Worm (Caenorhabditis elegans): Measurements from ENCODE around the gene C18D11.6.

The C18D11.6 gene

DNA sequence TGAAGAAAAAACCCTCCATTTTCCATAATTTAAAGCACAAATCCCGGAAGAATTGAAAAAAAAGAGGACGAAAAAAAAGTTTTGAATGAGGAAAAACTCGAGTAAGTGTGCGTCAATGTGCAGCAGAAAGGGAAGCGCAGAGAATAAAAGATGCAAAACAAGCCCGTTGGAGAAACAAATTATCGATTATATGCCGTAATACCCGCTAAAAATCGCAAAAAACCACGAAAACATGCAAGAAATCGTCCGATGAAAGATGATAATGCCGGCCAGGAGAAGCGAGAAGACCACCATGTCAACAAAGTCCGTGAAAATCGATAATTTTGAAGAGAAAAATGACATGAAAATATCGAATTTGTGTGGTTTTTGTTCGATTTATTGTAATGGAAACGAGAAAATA, 36.7 kb downstream of the C18D11.6 start:
- no peak for TF ChIP-seq aly-2 (tag; optimal IDR thresholded peaks at IDR 0.05)
- TF ChIP-seq skn-1 (tag; optimal IDR thresholded peaks at IDR 0.05), result no peak
- no peak for TF ChIP-seq mdl-1 (tag; optimal IDR thresholded peaks at IDR 0.05)
- no peak for TF ChIP-seq ceh-9 (tag; optimal IDR thresholded peaks at IDR 0.05)
- TF ChIP-seq ZK546.5 (tag; optimal IDR thresholded peaks at IDR 0.05), result no peak
- TF ChIP-seq ceh-28 (tag; optimal IDR thresholded peaks at IDR 0.05), result peak; percentile 61
- no peak for TF ChIP-seq nhr-76 (tag; optimal IDR thresholded peaks at IDR 0.05)
- TF ChIP-seq pqm-1 (tag; optimal IDR thresholded peaks at IDR 0.05), result no peak
- TF ChIP-seq jun-1 (tag; optimal IDR thresholded peaks at IDR 0.05), result no peak
- peak; percentile 45 for TF ChIP-seq nfya-1 (tag; optimal IDR thresholded peaks at IDR 0.05; ENCODE audit: insufficient read depth)
- no peak for TF ChIP-seq nhr-11 (tag; optimal IDR thresholded peaks at IDR 0.05)
- no peak for TF ChIP-seq unc-39 (tag; optimal IDR thresholded peaks at IDR 0.05)
- TF ChIP-seq daf-12 (tag; optimal IDR thresholded peaks at IDR 0.05), result no peak
- TF ChIP-seq egl-27 (tag; optimal IDR thresholded peaks at IDR 0.05), result no peak
- no peak for TF ChIP-seq ama-1 (optimal IDR thresholded peaks at IDR 0.05)

DNA sequence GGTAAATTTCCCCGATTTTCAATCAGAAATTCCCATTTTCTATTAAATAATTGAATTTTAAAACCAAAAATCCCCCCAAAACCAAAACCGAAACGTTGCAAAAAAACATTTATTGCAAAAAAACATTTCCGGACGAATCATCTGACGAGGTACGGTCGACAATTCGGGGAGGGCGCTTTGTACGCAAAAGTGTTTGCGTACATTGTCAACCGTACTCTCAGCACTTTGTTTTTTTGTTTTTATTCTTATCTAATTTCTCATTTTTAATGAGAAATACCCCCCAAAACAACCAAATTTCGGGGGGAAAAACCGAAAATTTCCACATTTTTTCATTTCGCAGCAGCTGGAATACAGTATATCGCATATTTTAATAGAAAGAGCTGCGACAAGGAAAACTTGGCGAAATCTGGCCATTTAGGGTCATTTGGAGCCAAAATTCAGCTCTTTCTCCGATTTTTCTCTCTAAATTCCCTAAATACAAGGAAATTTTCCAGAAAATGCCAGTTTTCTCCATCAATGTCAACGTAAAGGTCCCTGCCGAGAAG, 37.4 kb downstream of the C18D11.6 start, which contains the start of gene mif-1:
mif-1 (plus strand) TSS at position 495 of the 545 bp plus-strand sequence.
- TF ChIP-seq egl-5 (tag; optimal IDR thresholded peaks at IDR 0.05) (peak; percentile 59), nfya-1 (tag; optimal IDR thresholded peaks at IDR 0.05; ENCODE audit: insufficient read depth) (peak; percentile 97), pha-4 (tag; optimal IDR thresholded peaks at IDR 0.05) (peak; percentile 69), egl-27 (tag; optimal IDR thresholded peaks at IDR 0.05) (no peak), nhr-11 (tag; optimal IDR thresholded peaks at IDR 0.05) (no peak), ztf-11 (tag; optimal IDR thresholded peaks at IDR 0.05) (no peak), nhr-43 (tag; optimal IDR thresholded peaks at IDR 0.05; ENCODE audit: poor library complexity, severe bottlenecking) (no peak), nhr-12 (tag; optimal IDR thresholded peaks at IDR 0.05) (no peak), hmg-11 (tag; optimal IDR thresholded peaks at IDR 0.05) (peak; percentile 33), aly-2 (tag; optimal IDR thresholded peaks at IDR 0.05) (no peak), ztf-4 (tag; optimal IDR thresholded peaks at IDR 0.05) (no peak), tbx-2 (tag; optimal IDR thresholded peaks at IDR 0.05) (no peak), ZK546.5 (tag; optimal IDR thresholded peaks at IDR 0.05) (no peak), nhr-237 (tag; optimal IDR thresholded peaks at IDR 0.05) (no peak), jun-1 (tag; optimal IDR thresholded peaks at IDR 0.05) (no peak), nhr-67 (tag; optimal IDR thresholded peaks at IDR 0.05) (no peak), elt-2 (tag; optimal IDR thresholded peaks at IDR 0.05) (peak; percentile 9), snpc-4 (tag; optimal IDR thresholded peaks at IDR 0.05) (no peak), lin-15B (tag; optimal IDR thresholded peaks at IDR 0.05) (peak; percentile 66), lin-39 (tag; optimal IDR thresholded peaks at IDR 0.05) (peak; percentile 64), ceh-82 (tag; optimal IDR thresholded peaks at IDR 0.05) (no peak), nhr-25 (tag; optimal IDR thresholded peaks at IDR 0.05) (no peak), mml-1 (tag; optimal IDR thresholded peaks at IDR 0.05) (no peak)

- TF ChIP-seq snpc-4 (tag; optimal IDR thresholded peaks at IDR 0.05) (no peak), elt-1 (tag; optimal IDR thresholded peaks at IDR 0.05) (no peak), nhr-43 (tag; optimal IDR thresholded peaks at IDR 0.05; ENCODE audit: poor library complexity, severe bottlenecking) (no peak), daf-12 (tag; optimal IDR thresholded peaks at IDR 0.05) (no peak), ceh-16 (tag; optimal IDR thresholded peaks at IDR 0.05) (no peak), pha-4 (tag; optimal IDR thresholded peaks at IDR 0.05) (no peak), fkh-2 (tag; optimal IDR thresholded peaks at IDR 0.05) (no peak), nhr-23 (tag; optimal IDR thresholded peaks at IDR 0.05) (no peak)
Measured at ce11 chrIII:11848317-11848716, 38.0 kb downstream of the C18D11.6 start.

DNA sequence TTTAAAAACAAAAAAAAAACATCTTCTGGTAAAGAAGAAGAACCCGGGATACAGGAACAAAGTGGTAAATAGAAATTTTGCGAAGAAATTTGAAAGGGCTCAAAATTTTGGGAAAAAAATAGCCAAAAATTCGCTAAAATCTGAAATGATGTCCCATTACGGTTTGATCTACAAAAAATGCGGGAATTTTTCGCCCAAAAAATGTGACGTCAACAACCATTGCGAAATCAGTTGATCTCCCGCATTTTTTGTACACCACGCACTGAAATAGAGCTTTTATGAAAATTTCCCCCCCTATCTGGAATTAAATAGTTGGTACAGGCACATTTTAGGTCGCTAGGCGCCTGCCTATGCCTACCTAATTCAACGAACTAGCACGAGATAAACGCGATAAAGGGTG, 39.2 kb downstream of the C18D11.6 start:
- no peak for TF ChIP-seq ZK546.5 (tag; optimal IDR thresholded peaks at IDR 0.05)

- TF ChIP-seq zag-1 (tag; optimal IDR thresholded peaks at IDR 0.05), result no peak
- TF ChIP-seq mml-1 (tag; optimal IDR thresholded peaks at IDR 0.05), result no peak
- TF ChIP-seq fkh-10 (GFP tag; optimal IDR thresholded peaks at IDR 0.05), result no peak
- no peak for TF ChIP-seq ceh-16 (tag; optimal IDR thresholded peaks at IDR 0.05)
- no peak for TF ChIP-seq fkh-2 (tag; optimal IDR thresholded peaks at IDR 0.05)
- TF ChIP-seq snpc-4 (tag; optimal IDR thresholded peaks at IDR 0.05), result no peak
- TF ChIP-seq nhr-76 (tag; optimal IDR thresholded peaks at IDR 0.05), result no peak
- TF ChIP-seq ceh-9 (tag; optimal IDR thresholded peaks at IDR 0.05), result no peak
- no peak for TF ChIP-seq lsy-12 (tag; optimal IDR thresholded peaks at IDR 0.05)
- no peak for TF ChIP-seq nhr-25 (tag; optimal IDR thresholded peaks at IDR 0.05)
Measured at ce11 chrIII:11853533-11853932, 43.2 kb downstream of the C18D11.6 start.

Measured in whole organism, L3 larva.